Worm (Caenorhabditis elegans) whole organism, L1 larva: Measurements from ENCODE around the gene comt-1.

Experiments
- ama-1 ChIP-seq: fragments of 150-350 bp; optimal IDR thresholded peaks from 2 replicates; lab custom pipeline; 2014
- ceh-8 ChIP-seq: fragments of 200-800 bp; sonication (Bioruptor generic); optimal IDR thresholded peaks from 2 replicates; lab custom pipeline; 2018; ENCODE audit warnings: mild to moderate bottlenecking, missing genetic modification characterization, moderate library complexity, missing compliant biosample characterization
- ceh-82 ChIP-seq, 3 experiments: fragments of 150-350 bp in 1 of 3; sonication (generic microtip) in 2 of 3; optimal IDR thresholded peaks; 2 replicates each; lab custom pipeline; 2014 to 2017; ENCODE audit warnings: missing biosample characterization in 3 of 3, missing genetic modification characterization in 3 of 3
- ces-1 ChIP-seq: fragments of 150-350 bp; optimal IDR thresholded peaks from 2 replicates; lab custom pipeline; 2014; ENCODE audit warnings: missing biosample characterization, missing genetic modification reagents, missing genetic modification characterization
- egl-27 ChIP-seq, 2 experiments: fragments of 150-350 bp in 1 of 2; sonication (generic microtip); optimal IDR thresholded peaks; 3 replicates each; lab custom pipeline; 2017 to 2018; ENCODE audit warnings: missing biosample characterization in 2 of 2, missing genetic modification characterization in 2 of 2, missing genetic modification reagents in 2 of 2
- fkh-10 ChIP-seq: sonication (generic microtip); optimal IDR thresholded peaks from 2 replicates; lab custom pipeline; 2017; ENCODE audit warnings: missing biosample characterization, missing genetic modification reagents, missing genetic modification characterization
- lin-39 ChIP-seq: fragments of 150-350 bp; optimal IDR thresholded peaks from 2 replicates; lab custom pipeline; 2014; ENCODE audit warnings: missing biosample characterization, missing genetic modification reagents, missing genetic modification characterization
- snu-23 ChIP-seq: sonication (generic microtip); optimal IDR thresholded peaks from 2 replicates; lab custom pipeline; 2016; ENCODE audit warnings: missing genetic modification characterization, missing compliant biosample characterization
- unc-130 ChIP-seq: fragments of 150-350 bp; optimal IDR thresholded peaks from 2 replicates; lab custom pipeline; 2017; ENCODE audit warnings: missing biosample characterization, missing genetic modification characterization, inconsistent platforms
- unc-62 ChIP-seq: fragments of 150-350 bp; optimal IDR thresholded peaks from 2 replicates; lab custom pipeline; 2014; ENCODE audit warnings: missing biosample characterization, missing genetic modification reagents, missing genetic modification characterization
- ztf-11 ChIP-seq, 2 experiments: sonication (generic microtip); optimal IDR thresholded peaks; 2 replicates each; lab custom pipeline; 2016 to 2017; ENCODE audit warnings: missing genetic modification characterization in 2 of 2, missing biosample characterization in 1 of 2, missing compliant biosample characterization in 1 of 2

DNA sequence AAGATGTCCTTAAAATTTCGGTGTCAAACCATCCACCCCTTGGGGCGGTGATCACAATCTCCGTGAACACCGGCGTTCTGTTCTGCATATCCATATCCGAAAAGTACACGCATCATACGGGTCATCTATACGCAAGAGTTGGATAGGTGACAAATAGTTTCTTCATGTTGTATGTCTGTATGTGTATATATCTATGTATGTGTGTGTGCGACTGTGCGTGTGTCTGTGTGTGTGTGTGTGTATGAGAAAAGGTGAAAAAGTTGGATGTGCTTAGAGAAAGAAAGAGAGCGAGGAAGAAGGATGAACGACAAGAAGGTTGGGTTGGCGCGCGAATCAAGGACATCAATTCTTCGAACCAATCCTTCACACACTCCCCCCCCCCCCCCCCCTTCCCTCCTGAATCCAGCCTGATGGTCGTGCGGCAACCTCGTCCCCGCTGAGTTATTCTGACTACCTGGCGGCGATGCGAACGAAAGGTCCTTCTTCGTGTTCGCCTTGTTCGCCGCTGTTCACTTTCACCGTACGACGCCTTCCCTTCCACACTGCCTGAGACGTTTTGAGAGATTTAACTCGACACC lies 45.1 kb upstream of the comt-1 start:
- TF ChIP-seq ama-1 (lab: Kevin White, UChicago) = no peak
- TF ChIP-seq ceh-82 (tag; optimal IDR thresholded peaks at IDR 0.05; lab: Kevin White, UChicago) = no peak
- TF ChIP-seq ces-1 (GFP tag; lab: Kevin White, UChicago) = no peak
- no peak for TF ChIP-seq ztf-11 (tag; optimal IDR thresholded peaks at IDR 0.05; lab: Kevin White, UChicago)
- TF ChIP-seq snu-23 (GFP tag; lab: Kevin White, UChicago) = peak; percentile 49
- TF ChIP-seq egl-27 (tag; optimal IDR thresholded peaks at IDR 0.05; lab: Kevin White, UChicago) = no peak
- no peak for TF ChIP-seq unc-130 (tag; lab: Kevin White, UChicago)
- no peak for TF ChIP-seq fkh-10 (GFP tag; lab: Kevin White, UChicago)
- TF ChIP-seq unc-62 = no peak
- no peak for TF ChIP-seq ceh-8 (GFP tag; lab: Kevin White, UChicago)
- TF ChIP-seq lin-39 (tag; lab: Kevin White, UChicago) = no peak
